Fruit fly (Drosophila melanogaster) whole organism: ENCODE data around the gene MTF-1.

Experiments
- Dll ChIP-seq: fragments of >200 bp; optimal IDR thresholded peaks from 2 replicates; lab custom pipeline; 2017
- EcR ChIP-seq, 2 experiments: fragments of >200 bp; optimal IDR thresholded peaks; 2 replicates each; lab custom pipeline; 2017; ENCODE audit warnings: missing biosample characterization in 2 of 2, missing genetic modification characterization in 2 of 2, missing genetic modification reagents in 2 of 2
- pan ChIP-seq: fragments of >200 bp; optimal IDR thresholded peaks from 2 replicates; lab custom pipeline; 2017
- psq ChIP-seq: fragments of >200 bp; optimal IDR thresholded peaks from 2 replicates; lab custom pipeline; 2017

DNA sequence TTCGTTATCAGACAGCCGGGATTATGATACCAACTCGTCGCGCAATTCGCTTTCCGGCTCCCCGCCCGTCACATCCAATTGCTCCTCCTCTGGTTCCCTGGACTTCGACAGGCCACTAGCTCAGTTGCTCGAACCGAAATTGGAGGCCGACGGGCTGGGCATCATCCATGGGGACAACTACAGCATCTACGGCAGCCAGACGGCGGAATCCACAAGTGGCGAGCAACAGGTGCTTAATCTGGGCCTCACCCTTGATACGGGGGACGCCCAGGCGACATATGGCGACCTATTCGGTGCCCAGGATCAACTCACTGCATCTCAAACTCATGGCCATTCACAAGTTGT lies 468 bp downstream of the MTF-1 start:
- TF ChIP-seq EcR (GFP tag; optimal IDR thresholded peaks at IDR 0.05; lab: Kevin White, UChicago), result no peak
- no peak for TF ChIP-seq Dll (lab: Kevin White, UChicago)
- TF ChIP-seq pan (lab: Kevin White, UChicago), result no peak
- TF ChIP-seq psq (lab: Kevin White, UChicago), result no peak
